Fruit fly (Drosophila melanogaster) whole organism, embryonic: ENCODE results near the gene cnc.

Experiments
- B-H2 ChIP-seq: fragments of 200-800 bp; sonication (Bioruptor generic); optimal IDR thresholded peaks from 2 replicates; lab custom pipeline; 2018; ENCODE audit warnings: missing biosample characterization, mild to moderate bottlenecking, missing genetic modification characterization
- Bgb ChIP-seq: fragments of 200-800 bp; sonication (Bioruptor generic); IDR thresholded peaks from 2 replicates; pipeline ENCODE4 v1.3.6; 2022; ENCODE audit warnings: missing biosample characterization, missing genetic modification characterization; ENCODE audit not compliant: partially characterized antibody
- CG10321 ChIP-seq: fragments of 200-800 bp; sonication (Bioruptor generic); IDR thresholded peaks from 2 replicates; pipeline ENCODE4 v1.3.6; 2022; ENCODE audit warnings: missing biosample characterization, missing genetic modification characterization
- CG10543 ChIP-seq: fragments of 200-800 bp; sonication (Bioruptor generic); optimal IDR thresholded peaks from 3 replicates; lab custom pipeline; 2017; ENCODE audit warnings: missing biosample characterization, mild to moderate bottlenecking, missing genetic modification characterization, moderate library complexity
- CG11247 ChIP-seq: fragments of 200-800 bp; sonication (Bioruptor generic); IDR thresholded peaks from 2 replicates; pipeline ENCODE4 v1.3.6; 2022; ENCODE audit warnings: missing biosample characterization, missing genetic modification characterization
- CG11398 ChIP-seq: fragments of 200-800 bp; sonication (Bioruptor generic); optimal IDR thresholded peaks from 2 replicates; lab custom pipeline; 2016; ENCODE audit warnings: missing biosample characterization, missing genetic modification characterization
- CG12942 ChIP-seq: fragments of 200-800 bp; sonication (Bioruptor generic); optimal IDR thresholded peaks from 3 replicates; lab custom pipeline; 2016; ENCODE audit warnings: missing biosample characterization, missing genetic modification characterization
- CG13296 ChIP-seq: fragments of 200-800 bp; sonication (Bioruptor generic); optimal IDR thresholded peaks from 3 replicates; lab custom pipeline; 2018; ENCODE audit warnings: missing biosample characterization, mild to moderate bottlenecking, missing genetic modification characterization
- CG13775 ChIP-seq: fragments of 200-800 bp; sonication (Bioruptor generic); optimal IDR thresholded peaks from 3 replicates; lab custom pipeline; 2017; ENCODE audit warnings: missing biosample characterization, mild to moderate bottlenecking, missing genetic modification characterization
- CG15011 ChIP-seq: fragments of 200-800 bp; sonication (Bioruptor generic); optimal IDR thresholded peaks from 3 replicates; lab custom pipeline; 2018; ENCODE audit warnings: missing biosample characterization, mild to moderate bottlenecking, missing genetic modification characterization
- CG1603 ChIP-seq: fragments of 200-800 bp; sonication (Bioruptor generic); optimal IDR thresholded peaks from 2 replicates; lab custom pipeline; 2019; ENCODE audit warnings: missing biosample characterization, mild to moderate bottlenecking, missing genetic modification characterization, moderate library complexity
- CG17568 ChIP-seq: fragments of 200-800 bp; sonication (Bioruptor generic); optimal IDR thresholded peaks from 2 replicates; lab custom pipeline; 2018; ENCODE audit warnings: missing biosample characterization, mild to moderate bottlenecking, missing genetic modification characterization, moderate library complexity
- CG2678 ChIP-seq: fragments of 200-800 bp; sonication (Bioruptor generic); optimal IDR thresholded peaks from 3 replicates; lab custom pipeline; 2019; ENCODE audit warnings: missing biosample characterization, mild to moderate bottlenecking, missing genetic modification characterization, moderate library complexity
- CG3847 ChIP-seq: fragments of 200-800 bp; sonication (Bioruptor generic); IDR thresholded peaks from 2 replicates; pipeline ENCODE4 v1.3.6; 2022; ENCODE audit warnings: missing biosample characterization, missing genetic modification characterization
- CG4854 ChIP-seq: fragments of 200-800 bp; sonication (Bioruptor generic); optimal IDR thresholded peaks from 2 replicates; lab custom pipeline; 2016; ENCODE audit warnings: missing biosample characterization, missing genetic modification characterization, inconsistent platforms
- CG6813 ChIP-seq: fragments of 200-800 bp; sonication (Bioruptor generic); optimal IDR thresholded peaks from 2 replicates; lab custom pipeline; 2017; ENCODE audit warnings: missing biosample characterization, missing genetic modification characterization, mild to moderate bottlenecking, moderate library complexity, missing genetic modification reagents
- D ChIP-seq, 2 experiments: fragments of 200-800 bp in 1 of 2; fragments of >200 bp in 1 of 2; sonication (Bioruptor generic) in 1 of 2; optimal IDR thresholded peaks; 2 replicates in 1 of 2; 3 replicates in 1 of 2; lab custom pipeline; 2017; ENCODE audit warnings: mild to moderate bottlenecking in 1 of 2, missing biosample characterization in 1 of 2, missing genetic modification characterization in 1 of 2, missing genetic modification reagents in 1 of 2
- HmgZ ChIP-seq: fragments of 200-800 bp; sonication (Bioruptor generic); optimal IDR thresholded peaks from 2 replicates; lab custom pipeline; 2018; ENCODE audit warnings: missing biosample characterization, mild to moderate bottlenecking, missing genetic modification characterization
- Lhr ChIP-seq: fragments of 200-800 bp; sonication (Bioruptor generic); optimal IDR thresholded peaks from 3 replicates; lab custom pipeline; 2017; ENCODE audit warnings: mild to moderate bottlenecking, missing biosample characterization, missing genetic modification reagents, missing genetic modification characterization
- Max ChIP-seq: fragments of 200-800 bp; sonication (Bioruptor generic); optimal IDR thresholded peaks from 2 replicates; lab custom pipeline; 2016; ENCODE audit warnings: missing biosample characterization, mild to moderate bottlenecking, missing genetic modification characterization
- Mrtf ChIP-seq: fragments of 200-800 bp; sonication (Bioruptor generic); IDR thresholded peaks from 3 replicates; pipeline ENCODE4 v1.3.6; 2022; ENCODE audit warnings: missing biosample characterization, missing genetic modification characterization
- Nf-YC ChIP-seq: fragments of 200-800 bp; optimal IDR thresholded peaks from 3 replicates; lab custom pipeline; 2019; ENCODE audit warnings: missing biosample characterization, mild to moderate bottlenecking, missing genetic modification characterization, moderate library complexity
- Oaz ChIP-seq: fragments of 200-800 bp; sonication (Bioruptor generic); IDR thresholded peaks from 2 replicates; pipeline ENCODE4 v1.3.6; 2022; ENCODE audit warnings: missing biosample characterization, missing genetic modification characterization
- Poxn ChIP-seq: fragments of 200-800 bp; sonication (Bioruptor generic); IDR thresholded peaks from 2 replicates; pipeline ENCODE4 v1.3.6; 2022; ENCODE audit warnings: missing biosample characterization, missing genetic modification characterization
- Trl ChIP-seq, 3 experiments: fragments of >200 bp in 2 of 3; fragments of 200-800 bp in 1 of 3; sonication (Bioruptor generic) in 1 of 3; optimal IDR thresholded peaks; 2 replicates in 1 of 3; 3 replicates in 2 of 3; lab custom pipeline; 2016 to 2017; ENCODE audit warnings: missing biosample characterization in 1 of 3, missing genetic modification characterization in 1 of 3
- ase ChIP-seq: fragments of 200-800 bp; sonication (Bioruptor generic); IDR thresholded peaks from 3 replicates; pipeline ENCODE4 v1.3.6; 2022; ENCODE audit warnings: missing biosample characterization, missing genetic modification characterization
- caup ChIP-seq: fragments of 200-800 bp; sonication (Bioruptor generic); optimal IDR thresholded peaks from 3 replicates; lab custom pipeline; 2017; ENCODE audit warnings: missing biosample characterization, mild to moderate bottlenecking, missing genetic modification characterization, moderate library complexity; ENCODE audit not compliant: severe bottlenecking
- dan ChIP-seq: fragments of 200-800 bp; sonication (Bioruptor generic); IDR thresholded peaks from 2 replicates; pipeline ENCODE4 v1.3.6; 2022; ENCODE audit warnings: missing biosample characterization, missing genetic modification characterization
- danr ChIP-seq: fragments of 200-800 bp; sonication (Bioruptor generic); IDR thresholded peaks from 2 replicates; pipeline ENCODE4 v1.3.6; 2022; ENCODE audit warnings: missing biosample characterization, missing genetic modification characterization
- dysf ChIP-seq: fragments of 200-800 bp; sonication (Bioruptor generic); IDR thresholded peaks from 3 replicates; pipeline ENCODE4 v1.3.6; 2022; ENCODE audit warnings: missing biosample characterization, missing genetic modification characterization
- fd102C ChIP-seq: fragments of 200-800 bp; sonication (Bioruptor generic); optimal IDR thresholded peaks from 2 replicates; lab custom pipeline; 2018; ENCODE audit warnings: missing biosample characterization, mild to moderate bottlenecking, missing genetic modification characterization, moderate library complexity
- gcm2 ChIP-seq: fragments of 200-800 bp; sonication (Bioruptor generic); optimal IDR thresholded peaks from 2 replicates; lab custom pipeline; 2016; ENCODE audit warnings: missing biosample characterization, missing genetic modification characterization
- grn ChIP-seq: fragments of 200-800 bp; sonication (Bioruptor generic); optimal IDR thresholded peaks from 3 replicates; lab custom pipeline; 2017; ENCODE audit warnings: missing biosample characterization, missing genetic modification characterization
- gsb-n ChIP-seq: fragments of 200-800 bp; sonication (Bioruptor generic); optimal IDR thresholded peaks from 3 replicates; lab custom pipeline; 2018; ENCODE audit warnings: missing biosample characterization, mild to moderate bottlenecking, missing genetic modification characterization
- h ChIP-seq: fragments of >200 bp; optimal IDR thresholded peaks from 2 replicates; lab custom pipeline; 2017
- ind ChIP-seq: fragments of 200-800 bp; sonication (Bioruptor generic); optimal IDR thresholded peaks from 3 replicates; lab custom pipeline; 2016; ENCODE audit warnings: missing biosample characterization, missing genetic modification characterization
- jigr1 ChIP-seq: fragments of 200-800 bp; sonication (Bioruptor generic); IDR thresholded peaks from 3 replicates; pipeline ENCODE4 v1.3.6; 2022; ENCODE audit warnings: missing biosample characterization, missing genetic modification characterization
- jing ChIP-seq: fragments of 200-800 bp; sonication (Bioruptor generic); optimal IDR thresholded peaks from 2 replicates; lab custom pipeline; 2018; ENCODE audit warnings: missing biosample characterization, mild to moderate bottlenecking, missing genetic modification characterization
- lilli ChIP-seq: fragments of 200-800 bp; sonication (Bioruptor generic); optimal IDR thresholded peaks from 3 replicates; lab custom pipeline; 2016; ENCODE audit warnings: missing biosample characterization, missing genetic modification characterization
- lola ChIP-seq, 3 experiments: fragments of >200 bp in 2 of 3; fragments of 200-800 bp in 1 of 3; sonication (Bioruptor generic) in 1 of 3; optimal IDR thresholded peaks; 2 replicates each; lab custom pipeline; 2017 to 2019; ENCODE audit warnings: missing biosample characterization in 3 of 3, missing genetic modification characterization in 3 of 3, mild to moderate bottlenecking in 1 of 3, moderate library complexity in 1 of 3
- lov ChIP-seq, 2 experiments: fragments of 200-800 bp in 1 of 2; fragments of >200 bp in 1 of 2; sonication (Bioruptor generic) in 1 of 2; IDR thresholded peaks in 1 of 2; optimal IDR thresholded peaks in 1 of 2; 2 replicates in 1 of 2; 3 replicates in 1 of 2; pipeline versions ENCODE4 v1.3.6 to Lab custom; 2017 to 2022; ENCODE audit warnings: missing biosample characterization in 1 of 2, missing genetic modification characterization in 1 of 2
- mam ChIP-seq: fragments of 200-800 bp; sonication (Bioruptor generic); optimal IDR thresholded peaks from 3 replicates; lab custom pipeline; 2016; ENCODE audit warnings: missing biosample characterization, missing genetic modification characterization
- nerfin-2 ChIP-seq: fragments of 200-800 bp; sonication (Bioruptor generic); IDR thresholded peaks from 2 replicates; pipeline ENCODE4 v1.3.6; 2022; ENCODE audit warnings: missing biosample characterization, missing genetic modification characterization; ENCODE audit not compliant: partially characterized antibody
- odd ChIP-seq: fragments of 200-800 bp; sonication (Bioruptor generic); optimal IDR thresholded peaks from 2 replicates; lab custom pipeline; 2017; ENCODE audit warnings: missing biosample characterization, mild to moderate bottlenecking, missing genetic modification characterization
- p53 ChIP-seq: fragments of 200-800 bp; sonication (Bioruptor generic); optimal IDR thresholded peaks from 2 replicates; lab custom pipeline; 2016; ENCODE audit warnings: missing biosample characterization, missing genetic modification characterization
- pho ChIP-seq: fragments of 200-800 bp; sonication (Bioruptor generic); optimal IDR thresholded peaks from 2 replicates; lab custom pipeline; 2016; ENCODE audit warnings: missing biosample characterization, missing genetic modification characterization
- psq ChIP-seq: fragments of 200-800 bp; sonication (Bioruptor generic); optimal IDR thresholded peaks from 2 replicates; lab custom pipeline; 2017; ENCODE audit warnings: missing biosample characterization, missing genetic modification characterization
- sim ChIP-seq: fragments of 200-800 bp; sonication (Bioruptor generic); IDR thresholded peaks from 2 replicates; pipeline ENCODE4 v1.3.6; 2022; ENCODE audit warnings: missing biosample characterization, missing genetic modification characterization
- sima ChIP-seq: fragments of 200-800 bp; sonication (Bioruptor generic); optimal IDR thresholded peaks from 2 replicates; lab custom pipeline; 2016; ENCODE audit warnings: missing biosample characterization, missing genetic modification characterization

Gene cnc

dm6 chr3R:23175376-23175775 is 51.1 kb downstream of the cnc start (continued):
- TF ChIP-seq odd = peak; percentile 71
- TF ChIP-seq Trl (optimal IDR thresholded peaks at IDR 0.05; lab: Kevin White, UChicago) = peak; percentile 57 to 77
- TF ChIP-seq Trl (GFP tag; optimal IDR thresholded peaks at IDR 0.05; lab: Kevin White, UChicago) = peak; percentile 88
- TF ChIP-seq CG11247 (GFP tag; lab: Robert Waterston, UW) = peak; percentile 80
- peak; percentile 79 for TF ChIP-seq CG17568 (GFP tag; lab: Kevin White, UChicago)
- TF ChIP-seq gsb-n (tag; lab: Kevin White, UChicago) = peak; percentile 93
- TF ChIP-seq lov (optimal IDR thresholded peaks at IDR 0.05; lab: Kevin White, UChicago) = no peak
- TF ChIP-seq lov (GFP tag; IDR thresholded peaks at IDR 0.05; lab: Robert Waterston, UW) = peak; percentile 89
- peak; percentile 82 for TF ChIP-seq lilli (GFP tag; lab: Kevin White, UChicago)
- peak; percentile 83 for TF ChIP-seq HmgZ (tag; lab: Kevin White, UChicago)
- peak; percentile 83 for TF ChIP-seq Oaz (GFP tag; lab: Robert Waterston, UW)
- peak; percentile 61 for TF ChIP-seq CG10321 (GFP tag; lab: Robert Waterston, UW)
- peak; percentile 84 for TF ChIP-seq CG4854 (GFP tag; lab: Kevin White, UChicago)
- TF ChIP-seq h = no peak
- TF ChIP-seq Max (GFP tag; lab: Kevin White, UChicago) = peak; percentile 86
- TF ChIP-seq danr (GFP tag; lab: Robert Waterston, UW) = peak; percentile 80
- peak; percentile 92 for TF ChIP-seq CG2678 (tag; lab: Kevin White, UChicago)
- TF ChIP-seq gcm2 (GFP tag; lab: Kevin White, UChicago) = peak; percentile 70
- TF ChIP-seq CG13775 (GFP tag; lab: Kevin White, UChicago) = peak; percentile 78
- peak; percentile 67; the same call in 1 of the 2 replicates for TF ChIP-seq dan (GFP tag; lab: Robert Waterston, UW)
- TF ChIP-seq B-H2 (GFP tag; lab: Kevin White, UChicago) = no peak
- TF ChIP-seq CG15011 (GFP tag; lab: Kevin White, UChicago) = peak; percentile 82
- TF ChIP-seq Poxn (GFP tag; lab: Robert Waterston, UW) = no peak
- TF ChIP-seq CG6813 (GFP tag; lab: Kevin White, UChicago) = peak; percentile 78
- peak; percentile 84 for TF ChIP-seq Mrtf (GFP tag; lab: Robert Waterston, UW)
- peak; percentile 87 for TF ChIP-seq CG12942 (GFP tag; lab: Kevin White, UChicago)
- peak; percentile 85 for TF ChIP-seq mam (GFP tag; lab: Kevin White, UChicago)
- peak; percentile 90 for TF ChIP-seq CG11398 (GFP tag; lab: Kevin White, UChicago)
- TF ChIP-seq CG3847 = peak; percentile 54
- TF ChIP-seq sima (GFP tag; lab: Kevin White, UChicago) = peak; percentile 71
- TF ChIP-seq jigr1 (GFP tag; lab: Robert Waterston, UW) = peak; percentile 62; the same call in 1 of the 3 replicates
- TF ChIP-seq CG10543 = no peak
- TF ChIP-seq CG13296 (GFP tag; lab: Kevin White, UChicago) = peak; percentile 70
- peak; percentile 73 for TF ChIP-seq p53 (GFP tag; lab: Kevin White, UChicago)
- TF ChIP-seq fd102C (GFP tag; lab: Kevin White, UChicago) = peak; percentile 22
- peak; percentile 93 for TF ChIP-seq ase (GFP tag; lab: Robert Waterston, UW)
- TF ChIP-seq ind (GFP tag; lab: Kevin White, UChicago) = peak; percentile 93
- TF ChIP-seq jing (GFP tag; lab: Kevin White, UChicago) = peak; percentile 90
- peak; percentile 92 for TF ChIP-seq dysf (GFP tag; lab: Robert Waterston, UW)
- no peak for TF ChIP-seq nerfin-2 (GFP tag; lab: Robert Waterston, UW)
- peak; percentile 74 for TF ChIP-seq grn
- TF ChIP-seq Lhr = peak; percentile 79
- TF ChIP-seq lola (GFP tag; optimal IDR thresholded peaks at IDR 0.05; lab: Kevin White, UChicago) = peak in 1 of 3 experiments; percentile 90
- TF ChIP-seq pho (GFP tag; lab: Kevin White, UChicago) = peak; percentile 62
- peak; percentile 30 for TF ChIP-seq caup (GFP tag; lab: Kevin White, UChicago)
- peak; percentile 97 for TF ChIP-seq CG1603 (tag; lab: Kevin White, UChicago)
- TF ChIP-seq sim (GFP tag; lab: Robert Waterston, UW) = peak; percentile 73
- TF ChIP-seq D (optimal IDR thresholded peaks at IDR 0.05; lab: Kevin White, UChicago) = no peak
- peak; percentile 89 for TF ChIP-seq D (GFP tag; optimal IDR thresholded peaks at IDR 0.05; lab: Kevin White, UChicago)
- no peak for TF ChIP-seq Bgb (GFP tag; lab: Robert Waterston, UW)
- peak; percentile 50 for TF ChIP-seq Nf-YC (tag; lab: Kevin White, UChicago)
- peak; percentile 64 for TF ChIP-seq psq (GFP tag; lab: Kevin White, UChicago)
